Fruit fly (Drosophila melanogaster) whole organism, pupa: ENCODE measurements around the gene CycY.

Experiments used
- CG10348 ChIP-seq: fragments of 200-800 bp; sonication (Bioruptor generic); IDR thresholded peaks from 2 replicates; pipeline ENCODE4 v1.3.6; 2022; ENCODE audit warnings: missing biosample characterization, missing genetic modification characterization
- CG12605 ChIP-seq: fragments of 200-800 bp; sonication (Bioruptor generic); IDR thresholded peaks from 2 replicates; pipeline ENCODE4 v1.3.6; 2022; ENCODE audit warnings: missing biosample characterization, missing genetic modification characterization
- CG13204 ChIP-seq: fragments of 200-800 bp; sonication (Bioruptor generic); optimal IDR thresholded peaks from 2 replicates; lab custom pipeline; 2018; ENCODE audit warnings: missing biosample characterization, mild to moderate bottlenecking, missing genetic modification characterization, moderate library complexity
- CG14655 ChIP-seq: fragments of 200-800 bp; sonication (Bioruptor generic); optimal IDR thresholded peaks from 3 replicates; lab custom pipeline; 2017; ENCODE audit warnings: mild to moderate bottlenecking, missing biosample characterization, missing genetic modification reagents, missing genetic modification characterization
- CG15710 ChIP-seq: fragments of 200-800 bp; sonication (Bioruptor generic); optimal IDR thresholded peaks from 2 replicates; lab custom pipeline; 2018; ENCODE audit warnings: missing biosample characterization, mild to moderate bottlenecking, missing genetic modification characterization, moderate library complexity
- CG17806 ChIP-seq: fragments of 200-800 bp; sonication (Bioruptor generic); optimal IDR thresholded peaks from 2 replicates; lab custom pipeline; 2018; ENCODE audit warnings: missing biosample characterization, mild to moderate bottlenecking, missing genetic modification characterization, moderate library complexity
- CG32121 ChIP-seq: fragments of 200-800 bp; sonication (Bioruptor generic); IDR thresholded peaks from 2 replicates; pipeline ENCODE4 v1.3.6; 2022; ENCODE audit warnings: missing biosample characterization, missing genetic modification characterization
- CG34367 ChIP-seq: fragments of 200-800 bp; sonication (Bioruptor generic); optimal IDR thresholded peaks from 2 replicates; lab custom pipeline; 2018; ENCODE audit warnings: missing biosample characterization, mild to moderate bottlenecking, missing genetic modification characterization
- CG4496 ChIP-seq: fragments of 200-800 bp; sonication (Bioruptor generic); IDR thresholded peaks from 3 replicates; pipeline ENCODE4 v1.3.6; 2022; ENCODE audit warnings: missing biosample characterization, missing genetic modification characterization
- CG8301 ChIP-seq: fragments of 200-800 bp; sonication (Bioruptor generic); optimal IDR thresholded peaks from 2 replicates; lab custom pipeline; 2018; ENCODE audit warnings: missing biosample characterization, mild to moderate bottlenecking, missing genetic modification characterization
- CG9948 ChIP-seq: fragments of 200-800 bp; sonication (Bioruptor generic); optimal IDR thresholded peaks from 2 replicates; lab custom pipeline; 2018; ENCODE audit warnings: missing biosample characterization, mild to moderate bottlenecking, missing genetic modification characterization, moderate library complexity
- D1 ChIP-seq: fragments of 200-800 bp; sonication (Bioruptor generic); optimal IDR thresholded peaks from 2 replicates; lab custom pipeline; 2018; ENCODE audit warnings: missing biosample characterization, mild to moderate bottlenecking, missing genetic modification characterization, moderate library complexity
- EcR ChIP-seq: fragments of 200-800 bp; sonication (Bioruptor generic); optimal IDR thresholded peaks from 3 replicates; lab custom pipeline; 2019; ENCODE audit warnings: missing biosample characterization, missing genetic modification characterization, mild to moderate bottlenecking, moderate library complexity, missing genetic modification reagents
- Ets98B ChIP-seq: fragments of 200-800 bp; sonication (Bioruptor generic); IDR thresholded peaks from 2 replicates; pipeline ENCODE4 v1.3.6; 2022; ENCODE audit warnings: missing biosample characterization, missing genetic modification characterization
- Pif1A ChIP-seq: fragments of 200-800 bp; sonication (Bioruptor generic); optimal IDR thresholded peaks from 3 replicates; lab custom pipeline; 2016; ENCODE audit warnings: missing biosample characterization, missing genetic modification characterization
- Pif1B ChIP-seq: fragments of 200-800 bp; sonication (Bioruptor generic); optimal IDR thresholded peaks from 3 replicates; lab custom pipeline; 2016; ENCODE audit warnings: missing biosample characterization, missing genetic modification characterization
- Snoo ChIP-seq: fragments of 200-800 bp; sonication (Bioruptor generic); optimal IDR thresholded peaks from 3 replicates; lab custom pipeline; 2017; ENCODE audit warnings: missing biosample characterization, mild to moderate bottlenecking, missing genetic modification characterization, inconsistent platforms
- fd96Ca ChIP-seq: fragments of 200-800 bp; sonication (Bioruptor generic); IDR thresholded peaks from 3 replicates; pipeline ENCODE4 v1.3.6; 2022; ENCODE audit warnings: missing biosample characterization, missing genetic modification characterization
- rn ChIP-seq: fragments of 200-800 bp; sonication (Bioruptor generic); IDR thresholded peaks from 2 replicates; pipeline ENCODE4 v1.3.6; 2022; ENCODE audit warnings: missing biosample characterization, missing genetic modification characterization

Gene CycY

DNA sequence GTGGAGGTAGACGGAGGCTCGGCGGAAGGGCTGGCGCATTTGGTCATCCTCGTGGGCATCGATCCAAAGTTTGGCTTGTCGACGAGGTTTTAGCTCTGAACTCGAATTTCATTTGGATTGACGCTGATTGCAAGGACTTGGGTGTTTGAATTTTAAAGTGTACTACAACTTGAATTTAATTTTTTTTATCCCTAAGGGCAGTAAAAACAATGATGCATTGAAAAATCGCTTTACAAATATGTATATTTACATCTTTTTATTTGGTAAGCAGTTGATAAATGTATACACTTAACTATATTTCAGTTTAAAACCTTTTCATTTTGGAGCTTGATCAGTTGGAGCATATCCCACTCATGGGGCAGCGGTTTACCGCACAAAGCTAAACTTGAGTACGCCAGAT is 21.3 kb downstream of the CycY start, which contains the start of gene Tsp33B:
Tsp33B (minus strand) TSS at position 101 of the 400 bp plus-strand sequence.
- no peak for TF ChIP-seq CG4496 (GFP tag; lab: Robert Waterston, UW)
- no peak for TF ChIP-seq CG8301 (tag; lab: Kevin White, UChicago)
- TF ChIP-seq Pif1A (GFP tag; lab: Kevin White, UChicago) = no peak

dm6 chr2L:11789690-11790089 is 23.9 kb downstream of the CycY start, which contains the start of gene CG14932:
Gene CG14932 (plus strand): TSS chr2L:11789919.
- no peak for TF ChIP-seq CG12605 (GFP tag; lab: Robert Waterston, UW)
- no peak for TF ChIP-seq Snoo
- no peak for TF ChIP-seq CG13204 (GFP tag; lab: Kevin White, UChicago)
- no peak for TF ChIP-seq fd96Ca (GFP tag; lab: Robert Waterston, UW)
- TF ChIP-seq Pif1B (GFP tag; lab: Kevin White, UChicago) = no peak
- no peak for TF ChIP-seq Ets98B
- TF ChIP-seq rn (GFP tag; lab: Robert Waterston, UW) = no peak
- no peak for TF ChIP-seq CG34367 (tag; lab: Kevin White, UChicago)
- no peak for TF ChIP-seq EcR (GFP tag; lab: Kevin White, UChicago)
- TF ChIP-seq CG17806 (tag; lab: Kevin White, UChicago) = no peak
- no peak for TF ChIP-seq CG32121 (GFP tag; lab: Robert Waterston, UW)
- TF ChIP-seq D1 (tag; lab: Kevin White, UChicago) = no peak
- no peak for TF ChIP-seq CG14655
- TF ChIP-seq CG9948 (tag; lab: Kevin White, UChicago) = no peak
- no peak for TF ChIP-seq Pif1A (GFP tag; lab: Kevin White, UChicago)
- TF ChIP-seq CG8301 (tag; lab: Kevin White, UChicago) = no peak
- no peak for TF ChIP-seq CG10348 (GFP tag; lab: Robert Waterston, UW)
- no peak for TF ChIP-seq CG4496 (GFP tag; lab: Robert Waterston, UW)
- TF ChIP-seq CG15710 = no peak

DNA sequence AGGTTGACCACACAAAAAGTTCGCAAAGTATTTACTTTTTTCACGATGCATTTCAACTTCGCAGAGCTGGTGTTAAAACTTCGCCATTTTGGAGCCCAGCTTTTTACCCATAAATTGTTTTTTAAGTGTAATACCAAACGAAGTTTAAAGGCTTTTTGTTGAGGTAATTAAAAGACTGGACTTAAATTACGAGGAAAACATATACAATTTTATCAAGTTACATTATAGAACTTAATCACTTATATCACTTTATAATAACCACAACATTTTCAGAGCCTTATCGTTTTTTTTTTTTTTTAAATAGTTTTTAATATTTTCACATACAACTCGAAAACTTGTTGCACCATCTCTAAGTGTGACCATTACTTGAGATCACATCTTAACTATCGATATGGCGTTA is 25.5 kb downstream of the CycY start, which contains the start of gene CG14931:
CG14931 (plus strand) TSS at position 301 of the 400 bp plus-strand sequence.
- TF ChIP-seq CG32121 (GFP tag; lab: Robert Waterston, UW) (no peak), CG8301 (tag; lab: Kevin White, UChicago) (no peak), D1 (tag; lab: Kevin White, UChicago) (no peak), CG10348 (GFP tag; lab: Robert Waterston, UW) (no peak), CG14655 (no peak)
